Worm (Caenorhabditis elegans) whole organism, L2 larva: ENCODE measurements around the gene srsy-2.

Source experiments
- C34F6.9 ChIP-seq: fragments of 150-350 bp; optimal IDR thresholded peaks from 2 replicates; lab custom pipeline; 2014; ENCODE audit warnings: missing biosample characterization, missing genetic modification characterization
- F13H6.1 ChIP-seq: sonication (generic microtip); optimal IDR thresholded peaks from 2 replicates; lab custom pipeline; 2016; ENCODE audit warnings: missing genetic modification characterization, missing compliant biosample characterization
- R02D3.7 ChIP-seq: fragments of 150-350 bp; optimal IDR thresholded peaks from 2 replicates; lab custom pipeline; 2014; ENCODE audit warnings: missing biosample characterization, missing genetic modification characterization
- Y55F3AM.14 ChIP-seq: fragments of 200-800 bp; sonication (Bioruptor generic); optimal IDR thresholded peaks from 2 replicates; lab custom pipeline; 2018; ENCODE audit warnings: mild to moderate bottlenecking, missing genetic modification characterization, missing compliant biosample characterization
- alr-1 ChIP-seq: fragments of 150-350 bp; optimal IDR thresholded peaks from 2 replicates; lab custom pipeline; 2014; ENCODE audit warnings: missing biosample characterization, missing genetic modification characterization
- ama-1 ChIP-seq: fragments of 150-350 bp; optimal IDR thresholded peaks from 2 replicates; lab custom pipeline; 2018; ENCODE audit warnings: inconsistent platforms
- blmp-1 ChIP-seq: sonication (generic microtip); optimal IDR thresholded peaks from 2 replicates; lab custom pipeline; 2017; ENCODE audit warnings: missing genetic modification characterization, mild to moderate bottlenecking, missing compliant biosample characterization, antibody characterized with exemption, moderate library complexity; ENCODE audit not compliant: insufficient read depth
- ceh-16 ChIP-seq: fragments of 150-350 bp; optimal IDR thresholded peaks from 2 replicates; lab custom pipeline; 2014; ENCODE audit warnings: missing biosample characterization, missing genetic modification characterization
- ceh-82 ChIP-seq: fragments of 150-350 bp; optimal IDR thresholded peaks from 2 replicates; lab custom pipeline; 2014; ENCODE audit warnings: missing biosample characterization, missing genetic modification characterization
- crh-2 ChIP-seq: sonication (generic microtip); optimal IDR thresholded peaks from 2 replicates; lab custom pipeline; 2017; ENCODE audit warnings: missing biosample characterization, missing genetic modification characterization
- egl-27 ChIP-seq: sonication (generic microtip); optimal IDR thresholded peaks from 3 replicates; lab custom pipeline; 2017; ENCODE audit warnings: missing biosample characterization, missing genetic modification reagents, missing genetic modification characterization
- elt-1 ChIP-seq: fragments of 150-350 bp; optimal IDR thresholded peaks from 2 replicates; lab custom pipeline; 2014; ENCODE audit warnings: missing biosample characterization, missing genetic modification characterization
- elt-3 ChIP-seq: sonication (generic microtip); optimal IDR thresholded peaks from 2 replicates; lab custom pipeline; 2017; ENCODE audit warnings: missing biosample characterization, missing genetic modification characterization
- fos-1 ChIP-seq: fragments of 150-350 bp; optimal IDR thresholded peaks from 2 replicates; lab custom pipeline; 2014; ENCODE audit warnings: missing biosample characterization, missing genetic modification characterization
- lin-11 ChIP-seq: fragments of 150-350 bp; sonication (generic microtip); optimal IDR thresholded peaks from 2 replicates; lab custom pipeline; 2014; ENCODE audit warnings: missing biosample characterization, missing genetic modification characterization, inconsistent platforms, mixed read lengths
- lin-13 ChIP-seq: fragments of 150-350 bp; optimal IDR thresholded peaks from 2 replicates; lab custom pipeline; 2014; ENCODE audit warnings: missing biosample characterization, missing genetic modification reagents, missing genetic modification characterization
- lin-39 ChIP-seq: fragments of 150-350 bp; optimal IDR thresholded peaks from 2 replicates; lab custom pipeline; 2014; ENCODE audit warnings: missing biosample characterization, missing genetic modification reagents, missing genetic modification characterization
- lsy-2 ChIP-seq, 2 experiments: fragments of 150-350 bp in 1 of 2; sonication (generic microtip) in 1 of 2; optimal IDR thresholded peaks; 2 replicates each; lab custom pipeline; 2014 to 2017; ENCODE audit warnings: missing biosample characterization in 2 of 2, missing genetic modification characterization in 2 of 2
- mbf-1 ChIP-seq: sonication (generic microtip); optimal IDR thresholded peaks from 2 replicates; lab custom pipeline; 2017; ENCODE audit warnings: missing biosample characterization, missing genetic modification characterization
- nhr-11 ChIP-seq: fragments of 150-350 bp; optimal IDR thresholded peaks from 2 replicates; lab custom pipeline; 2014; ENCODE audit warnings: missing biosample characterization, missing genetic modification characterization
- nhr-12 ChIP-seq: fragments of 150-350 bp; optimal IDR thresholded peaks from 2 replicates; lab custom pipeline; 2014; ENCODE audit warnings: missing biosample characterization, missing genetic modification characterization
- nhr-129 ChIP-seq: fragments of 150-350 bp; optimal IDR thresholded peaks from 2 replicates; lab custom pipeline; 2014; ENCODE audit warnings: missing biosample characterization, missing genetic modification characterization
- nhr-23 ChIP-seq: fragments of 150-350 bp; optimal IDR thresholded peaks from 2 replicates; lab custom pipeline; 2014; ENCODE audit warnings: missing biosample characterization, missing genetic modification reagents, missing genetic modification characterization
- nhr-237 ChIP-seq: fragments of 150-350 bp; optimal IDR thresholded peaks from 2 replicates; lab custom pipeline; 2014; ENCODE audit warnings: missing biosample characterization, missing genetic modification characterization
- nhr-25 ChIP-seq: fragments of 150-350 bp; sonication (generic microtip); optimal IDR thresholded peaks from 3 replicates; lab custom pipeline; 2014; ENCODE audit warnings: missing biosample characterization, missing genetic modification characterization
- nhr-6 ChIP-seq: fragments of 150-350 bp; optimal IDR thresholded peaks from 2 replicates; lab custom pipeline; 2014; ENCODE audit warnings: missing biosample characterization, missing genetic modification characterization
- nhr-77 ChIP-seq: fragments of 150-350 bp; optimal IDR thresholded peaks from 2 replicates; lab custom pipeline; 2014; ENCODE audit warnings: missing biosample characterization, missing genetic modification characterization
- sem-4 ChIP-seq: fragments of 150-350 bp; optimal IDR thresholded peaks from 2 replicates; lab custom pipeline; 2014; ENCODE audit warnings: missing biosample characterization, missing genetic modification reagents, missing genetic modification characterization
- skn-1 ChIP-seq: sonication (generic microtip); optimal IDR thresholded peaks from 2 replicates; lab custom pipeline; 2017; ENCODE audit warnings: missing biosample characterization, missing genetic modification characterization
- sma-3 ChIP-seq: sonication (generic microtip); optimal IDR thresholded peaks from 2 replicates; lab custom pipeline; 2016; ENCODE audit warnings: missing genetic modification reagents, missing genetic modification characterization, missing compliant biosample characterization
- snpc-4 ChIP-seq: fragments of 150-350 bp; optimal IDR thresholded peaks from 2 replicates; lab custom pipeline; 2014; ENCODE audit warnings: missing biosample characterization, missing genetic modification characterization
- unc-39 ChIP-seq: fragments of 150-350 bp; optimal IDR thresholded peaks from 2 replicates; lab custom pipeline; 2014; ENCODE audit warnings: missing biosample characterization, missing genetic modification characterization
- unc-62 ChIP-seq: fragments of 150-350 bp; optimal IDR thresholded peaks from 2 replicates; lab custom pipeline; 2014; ENCODE audit warnings: missing biosample characterization, missing genetic modification reagents, missing genetic modification characterization
- zag-1 ChIP-seq: fragments of 150-350 bp; optimal IDR thresholded peaks from 2 replicates; lab custom pipeline; 2014; ENCODE audit warnings: missing biosample characterization, missing genetic modification characterization

Gene srsy-2

ce11 chrII:6235432-6236092 lies 8.7 kb upstream of the srsy-2 start, which contains the start of gene T24H7.9:
TSS of gene T24H7.9 (minus strand) at chrII:6235505.
- TF ChIP-seq fos-1 (tag; lab: Kevin White, UChicago) = peak; percentile 27
- TF ChIP-seq nhr-77 (tag; lab: Kevin White, UChicago) = no peak
- TF ChIP-seq lin-11 = no peak

- no peak for TF ChIP-seq elt-1 (tag; lab: Kevin White, UChicago)
- TF ChIP-seq F13H6.1 = no peak
- TF ChIP-seq egl-27 (tag; lab: Kevin White, UChicago) = no peak
- TF ChIP-seq elt-3 (tag; lab: Kevin White, UChicago) = no peak
- TF ChIP-seq lin-11 = no peak
- TF ChIP-seq Y55F3AM.14 (GFP tag; lab: Kevin White, UChicago) = no peak
- TF ChIP-seq nhr-129 (tag; lab: Kevin White, UChicago) = no peak
- TF ChIP-seq unc-62 (GFP tag; lab: Kevin White, UChicago) = no peak
- no peak for TF ChIP-seq ama-1 (lab: Kevin White, UChicago)
- TF ChIP-seq nhr-237 (tag; lab: Kevin White, UChicago) = no peak
- TF ChIP-seq skn-1 (tag; lab: Kevin White, UChicago) = no peak
These were observed 3.2 kb upstream of the srsy-2 start for ce11 chrII:6230116-6230515.

ce11 chrII:6223755-6224154 lies 3.1 kb downstream of the srsy-2 start:
- no peak for TF ChIP-seq elt-3 (tag; lab: Kevin White, UChicago)
- no peak for TF ChIP-seq unc-62 (GFP tag; lab: Kevin White, UChicago)
- TF ChIP-seq nhr-237 (tag; lab: Kevin White, UChicago) = no peak
- TF ChIP-seq mbf-1 = no peak
- TF ChIP-seq nhr-11 = no peak
- no peak for TF ChIP-seq nhr-12 (tag; lab: Kevin White, UChicago)
- TF ChIP-seq crh-2 (tag; lab: Kevin White, UChicago) = no peak
- no peak for TF ChIP-seq ceh-82 (tag; lab: Kevin White, UChicago)
- no peak for TF ChIP-seq ceh-16
- TF ChIP-seq zag-1 = no peak
- TF ChIP-seq sem-4 (tag; lab: Kevin White, UChicago) = no peak
- TF ChIP-seq nhr-6 = no peak
- TF ChIP-seq skn-1 (tag; lab: Kevin White, UChicago) = no peak
- no peak for TF ChIP-seq unc-39 (tag; lab: Kevin White, UChicago)

ce11 chrII:6222558-6222957 lies 4.3 kb downstream of the srsy-2 start, which contains the start of gene C30B5.6:
TSS of gene C30B5.6 (minus strand) at chrII:6222658.
- no peak for TF ChIP-seq unc-39 (tag; lab: Kevin White, UChicago)
- TF ChIP-seq nhr-12 (tag; lab: Kevin White, UChicago) = no peak
- TF ChIP-seq nhr-6 = no peak
- no peak for TF ChIP-seq ama-1 (lab: Kevin White, UChicago)
- TF ChIP-seq mbf-1 = no peak
- no peak for TF ChIP-seq ceh-82 (tag; lab: Kevin White, UChicago)
- no peak for TF ChIP-seq alr-1 (tag; lab: Kevin White, UChicago)
- TF ChIP-seq ceh-16 = no peak
- no peak for TF ChIP-seq nhr-77 (tag; lab: Kevin White, UChicago)
- TF ChIP-seq unc-62 (GFP tag; lab: Kevin White, UChicago) = no peak
- no peak for TF ChIP-seq lin-13 (GFP tag; lab: Kevin White, UChicago)
- TF ChIP-seq sma-3 (GFP tag; lab: Kevin White, UChicago) = no peak
- no peak for TF ChIP-seq C34F6.9 (tag; lab: Kevin White, UChicago)
- TF ChIP-seq nhr-11 = no peak
- no peak for TF ChIP-seq lin-39 (tag; lab: Kevin White, UChicago)
- no peak for TF ChIP-seq blmp-1 (tag; lab: Kevin White, UChicago)
- no peak for TF ChIP-seq elt-1 (tag; lab: Kevin White, UChicago)

ce11 chrII:6221470-6221869 lies 5.4 kb downstream of the srsy-2 start:
- TF ChIP-seq nhr-237 (tag; lab: Kevin White, UChicago) (no peak), egl-27 (tag; lab: Kevin White, UChicago) (no peak), F13H6.1 (no peak), nhr-77 (tag; lab: Kevin White, UChicago) (no peak), lsy-2 (tag; optimal IDR thresholded peaks at IDR 0.05; lab: Kevin White, UChicago) (no peak), snpc-4 (tag; lab: Kevin White, UChicago) (no peak), nhr-129 (tag; lab: Kevin White, UChicago) (no peak), nhr-23 (tag; lab: Kevin White, UChicago) (no peak), R02D3.7 (tag; lab: Kevin White, UChicago) (no peak), nhr-11 (no peak), nhr-25 (tag; lab: Kevin White, UChicago) (no peak)
